Worm (Caenorhabditis elegans) whole organism, L3 larva: ENCODE measurements around the gene F49C12.3.
A peak's percentile ranks its signal among the peaks of the same experiment; 100 is the strongest.

Experiments
- R02D3.7 ChIP-seq: fragments of 150-350 bp; optimal IDR thresholded peaks from 2 replicates; lab custom pipeline; 2014; ENCODE audit warnings: missing biosample characterization, missing genetic modification characterization
- ZK546.5 ChIP-seq: sonication (generic microtip); optimal IDR thresholded peaks from 2 replicates; lab custom pipeline; 2017; ENCODE audit warnings: missing biosample characterization, missing genetic modification characterization
- aly-2 ChIP-seq: fragments of 150-350 bp; optimal IDR thresholded peaks from 2 replicates; lab custom pipeline; 2014; ENCODE audit warnings: missing biosample characterization, missing genetic modification characterization
- ama-1 ChIP-seq: fragments of 150-350 bp; optimal IDR thresholded peaks from 2 replicates; lab custom pipeline; 2018
- ceh-16 ChIP-seq: sonication (generic microtip); optimal IDR thresholded peaks from 2 replicates; lab custom pipeline; 2017; ENCODE audit warnings: missing biosample characterization, missing genetic modification characterization
- ceh-28 ChIP-seq: fragments of 150-350 bp; optimal IDR thresholded peaks from 2 replicates; lab custom pipeline; 2014; ENCODE audit warnings: missing biosample characterization, missing genetic modification reagents, missing genetic modification characterization
- ceh-82 ChIP-seq: fragments of 150-350 bp; optimal IDR thresholded peaks from 2 replicates; lab custom pipeline; 2014; ENCODE audit warnings: missing biosample characterization, missing genetic modification characterization
- ceh-9 ChIP-seq: sonication (generic microtip); optimal IDR thresholded peaks from 2 replicates; lab custom pipeline; 2018; ENCODE audit warnings: missing biosample characterization, missing genetic modification characterization
- daf-12 ChIP-seq: fragments of 150-350 bp; optimal IDR thresholded peaks from 2 replicates; lab custom pipeline; 2014; ENCODE audit warnings: missing biosample characterization, missing genetic modification reagents, missing genetic modification characterization
- egl-27 ChIP-seq: sonication (generic microtip); optimal IDR thresholded peaks from 4 replicates; lab custom pipeline; 2017; ENCODE audit warnings: missing biosample characterization, missing genetic modification reagents, missing genetic modification characterization
- elt-1 ChIP-seq: fragments of 150-350 bp; optimal IDR thresholded peaks from 2 replicates; lab custom pipeline; 2014; ENCODE audit warnings: missing biosample characterization, missing genetic modification characterization
- elt-2 ChIP-seq: sonication (generic microtip); optimal IDR thresholded peaks from 2 replicates; lab custom pipeline; 2016; ENCODE audit warnings: missing genetic modification reagents, mild to moderate bottlenecking, missing genetic modification characterization, missing compliant biosample characterization
- elt-3 ChIP-seq, 3 experiments: fragments of 150-350 bp in 1 of 3; sonication (generic microtip) in 2 of 3; optimal IDR thresholded peaks; 2 replicates in 2 of 3; 4 replicates in 1 of 3; lab custom pipeline; 2014 to 2017; ENCODE audit warnings: missing biosample characterization in 3 of 3, missing genetic modification characterization in 3 of 3
- eor-1 ChIP-seq, 2 experiments: fragments of 150-350 bp; optimal IDR thresholded peaks; 2 replicates each; lab custom pipeline; 2014 to 2018; ENCODE audit warnings: missing biosample characterization in 2 of 2, missing genetic modification characterization in 2 of 2
- fkh-10 ChIP-seq: sonication (generic microtip); optimal IDR thresholded peaks from 2 replicates; lab custom pipeline; 2017; ENCODE audit warnings: missing biosample characterization, missing genetic modification reagents, missing genetic modification characterization
- hmg-11 ChIP-seq: sonication (generic microtip); optimal IDR thresholded peaks from 2 replicates; lab custom pipeline; 2016; ENCODE audit warnings: missing genetic modification characterization, missing compliant biosample characterization
- jun-1 ChIP-seq: fragments of 150-350 bp; optimal IDR thresholded peaks from 2 replicates; lab custom pipeline; 2014; ENCODE audit warnings: missing biosample characterization, missing genetic modification reagents, missing genetic modification characterization
- lin-15B ChIP-seq: fragments of 150-350 bp; optimal IDR thresholded peaks from 2 replicates; lab custom pipeline; 2014; ENCODE audit warnings: missing biosample characterization, missing genetic modification characterization
- lin-39 ChIP-seq: fragments of 150-350 bp; optimal IDR thresholded peaks from 2 replicates; lab custom pipeline; 2018; ENCODE audit warnings: missing biosample characterization, missing genetic modification reagents, missing genetic modification characterization
- lsy-12 ChIP-seq: sonication (generic microtip); optimal IDR thresholded peaks from 2 replicates; lab custom pipeline; 2016; ENCODE audit warnings: mild to moderate bottlenecking, missing genetic modification characterization, missing compliant biosample characterization
- mdl-1 ChIP-seq: fragments of 150-350 bp; optimal IDR thresholded peaks from 2 replicates; lab custom pipeline; 2014; ENCODE audit warnings: missing biosample characterization, missing genetic modification characterization
- mml-1 ChIP-seq: fragments of 150-350 bp; sonication (generic microtip); optimal IDR thresholded peaks from 3 replicates; lab custom pipeline; 2014; ENCODE audit warnings: missing biosample characterization, missing genetic modification characterization
- nfya-1 ChIP-seq: sonication (generic microtip); optimal IDR thresholded peaks from 2 replicates; lab custom pipeline; 2017; ENCODE audit warnings: missing genetic modification characterization, mild to moderate bottlenecking, missing compliant biosample characterization, antibody characterized with exemption, moderate library complexity; ENCODE audit not compliant: insufficient read depth
- nhr-11 ChIP-seq: fragments of 150-350 bp; optimal IDR thresholded peaks from 2 replicates; lab custom pipeline; 2014; ENCODE audit warnings: missing biosample characterization, missing genetic modification characterization
- nhr-12 ChIP-seq: fragments of 150-350 bp; optimal IDR thresholded peaks from 2 replicates; lab custom pipeline; 2014; ENCODE audit warnings: missing biosample characterization, missing genetic modification characterization
- nhr-23 ChIP-seq: fragments of 150-350 bp; optimal IDR thresholded peaks from 2 replicates; lab custom pipeline; 2014; ENCODE audit warnings: missing biosample characterization, missing genetic modification reagents, missing genetic modification characterization
- nhr-25 ChIP-seq: sonication (generic microtip); optimal IDR thresholded peaks from 2 replicates; lab custom pipeline; 2017; ENCODE audit warnings: missing biosample characterization, missing genetic modification characterization
- nhr-28 ChIP-seq: fragments of 150-350 bp; optimal IDR thresholded peaks from 2 replicates; lab custom pipeline; 2014; ENCODE audit warnings: missing biosample characterization, missing genetic modification characterization
- nhr-76 ChIP-seq: fragments of 150-350 bp; sonication (generic microtip); optimal IDR thresholded peaks from 5 replicates; lab custom pipeline; 2014; ENCODE audit warnings: missing biosample characterization, missing genetic modification characterization
- pha-4 ChIP-seq: fragments of 150-350 bp; optimal IDR thresholded peaks from 2 replicates; lab custom pipeline; 2014; ENCODE audit warnings: missing biosample characterization, missing genetic modification reagents, missing genetic modification characterization
- pqm-1 ChIP-seq: fragments of 150-350 bp; optimal IDR thresholded peaks from 2 replicates; lab custom pipeline; 2017; ENCODE audit warnings: missing biosample characterization, missing genetic modification characterization, inconsistent platforms
- sea-2 ChIP-seq: fragments of 150-350 bp; sonication (generic microtip); optimal IDR thresholded peaks from 4 replicates; lab custom pipeline; 2014; ENCODE audit warnings: missing biosample characterization, missing genetic modification reagents, missing genetic modification characterization
- skn-1 ChIP-seq: fragments of 150-350 bp; optimal IDR thresholded peaks from 2 replicates; lab custom pipeline; 2014; ENCODE audit warnings: missing biosample characterization, missing genetic modification characterization
- snpc-4 ChIP-seq: fragments of 150-350 bp; optimal IDR thresholded peaks from 2 replicates; lab custom pipeline; 2014; ENCODE audit warnings: missing biosample characterization, missing genetic modification characterization
- tbx-2 ChIP-seq: sonication (generic microtip); optimal IDR thresholded peaks from 2 replicates; lab custom pipeline; 2016; ENCODE audit warnings: mild to moderate bottlenecking, missing genetic modification characterization, missing compliant biosample characterization
- unc-62 ChIP-seq: fragments of 150-350 bp; sonication (generic microtip); optimal IDR thresholded peaks from 4 replicates; lab custom pipeline; 2014; ENCODE audit warnings: missing biosample characterization, missing genetic modification reagents, missing genetic modification characterization
- zag-1 ChIP-seq: fragments of 150-350 bp; optimal IDR thresholded peaks from 2 replicates; lab custom pipeline; 2014; ENCODE audit warnings: missing biosample characterization, missing genetic modification characterization
- ztf-11 ChIP-seq: fragments of 150-350 bp; optimal IDR thresholded peaks from 2 replicates; lab custom pipeline; 2014; ENCODE audit warnings: missing biosample characterization, missing genetic modification characterization
- ztf-4 ChIP-seq: fragments of 150-350 bp; optimal IDR thresholded peaks from 2 replicates; lab custom pipeline; 2014; ENCODE audit warnings: missing biosample characterization, missing genetic modification characterization

The F49C12.3 gene

ce11 chrIV:9318147-9318546 is 17.9 kb downstream of the F49C12.3 start:
- TF ChIP-seq nhr-28 (tag; lab: Kevin White, UChicago) (no peak), nhr-23 (tag; lab: Kevin White, UChicago) (no peak), eor-1 (tag; optimal IDR thresholded peaks at IDR 0.05; lab: Kevin White, UChicago) (no peak), fkh-10 (GFP tag; lab: Kevin White, UChicago) (no peak), aly-2 (tag; lab: Kevin White, UChicago) (no peak), nhr-25 (tag; lab: Kevin White, UChicago) (no peak), elt-3 (tag; optimal IDR thresholded peaks at IDR 0.05; lab: Kevin White, UChicago) (no peak), unc-62 (GFP tag; lab: Kevin White, UChicago) (no peak)

DNA sequence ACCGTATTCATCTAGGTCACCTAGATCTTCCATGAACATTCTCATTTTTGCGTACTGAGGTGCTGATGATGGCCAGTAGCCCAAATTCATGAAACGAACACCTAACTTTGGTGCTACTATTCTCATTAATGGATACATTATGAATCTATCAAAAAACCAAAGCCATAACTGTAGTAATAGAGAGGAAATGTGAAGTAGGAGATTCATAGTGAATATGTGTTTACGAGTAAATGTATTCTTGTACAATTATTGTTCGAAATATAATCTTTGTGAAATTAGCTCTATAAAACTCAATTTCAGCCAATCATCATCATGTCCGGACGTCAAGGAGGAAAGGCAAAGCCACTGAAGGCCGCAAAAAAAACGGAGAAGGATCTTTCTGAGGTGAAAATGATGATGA is 18.9 kb downstream of the F49C12.3 start, which contains the start of the genes F49C12.11 and nemt-1:
F49C12.11 (plus strand) TSS at position 301 of the 400 bp plus-strand sequence.
nemt-1 (minus strand) TSS at position 360 of the 400 bp plus-strand sequence.
- TF ChIP-seq nhr-28 (tag; lab: Kevin White, UChicago) = no peak
- TF ChIP-seq ceh-82 (tag; lab: Kevin White, UChicago) = no peak
- TF ChIP-seq lsy-12 = no peak
- no peak for TF ChIP-seq mml-1 (tag; lab: Kevin White, UChicago)
- TF ChIP-seq R02D3.7 = no peak
- no peak for TF ChIP-seq eor-1 (tag; optimal IDR thresholded peaks at IDR 0.05; lab: Kevin White, UChicago)
- TF ChIP-seq, all 47 proteins: peak for 0

ce11 chrIV:9320023-9320422 is 19.8 kb downstream of the F49C12.3 start:
- TF ChIP-seq ceh-28 (tag; lab: Kevin White, UChicago) (no peak), lin-39 (tag; lab: Kevin White, UChicago) (no peak), nfya-1 (tag; lab: Kevin White, UChicago) (no peak), ama-1 (no peak), lin-15B (tag; lab: Kevin White, UChicago) (no peak), ceh-16 (no peak), zag-1 (tag; lab: Kevin White, UChicago) (no peak), mdl-1 (no peak), snpc-4 (no peak), tbx-2 (tag; lab: Kevin White, UChicago) (no peak), unc-62 (GFP tag; lab: Kevin White, UChicago) (no peak), nhr-12 (tag; lab: Kevin White, UChicago) (no peak), ztf-11 (no peak), eor-1 (tag; optimal IDR thresholded peaks at IDR 0.05; lab: Kevin White, UChicago) (no peak), elt-2 (tag; lab: Kevin White, UChicago) (no peak)

ce11 chrIV:9321039-9321851 is 21.0 kb downstream of the F49C12.3 start, which contains the start of the genes F49C12.12 and vha-17:
F49C12.12 (minus strand) TSS chrIV:9321089.
vha-17 (plus strand) TSS chrIV:9321801.
- TF ChIP-seq sea-2 (GFP tag; lab: Kevin White, UChicago) = no peak
- TF ChIP-seq snpc-4 = peak; percentile 29
- TF ChIP-seq nfya-1 (tag; lab: Kevin White, UChicago) = peak; percentile 54
- no peak for TF ChIP-seq daf-12 (tag; lab: Kevin White, UChicago)
- no peak for TF ChIP-seq egl-27 (tag; lab: Kevin White, UChicago)
- no peak for TF ChIP-seq nhr-76 (tag; lab: Kevin White, UChicago)
- TF ChIP-seq jun-1 (tag; lab: Kevin White, UChicago) = peak; percentile 1
- TF ChIP-seq nhr-11 (tag; lab: Kevin White, UChicago) = no peak
- TF ChIP-seq nhr-25 (tag; lab: Kevin White, UChicago) = no peak
- no peak for TF ChIP-seq R02D3.7
- TF ChIP-seq elt-1 = no peak
- TF ChIP-seq nhr-23 (tag; lab: Kevin White, UChicago) = peak; percentile 9
- TF ChIP-seq elt-3 (tag; optimal IDR thresholded peaks at IDR 0.05; lab: Kevin White, UChicago) = no peak
- TF ChIP-seq ceh-9 = no peak
- TF ChIP-seq ztf-4 (tag; lab: Kevin White, UChicago) = no peak
- TF ChIP-seq pha-4 (tag; lab: Kevin White, UChicago) = peak; percentile 22
- peak; percentile 38 for TF ChIP-seq ceh-28 (tag; lab: Kevin White, UChicago)
- TF ChIP-seq nhr-12 (tag; lab: Kevin White, UChicago) = no peak
- peak; percentile 9 for TF ChIP-seq lin-15B (tag; lab: Kevin White, UChicago)
- TF ChIP-seq ceh-82 (tag; lab: Kevin White, UChicago) = no peak
- TF ChIP-seq ZK546.5 (tag; lab: Kevin White, UChicago) = no peak
- TF ChIP-seq hmg-11 (tag; lab: Kevin White, UChicago) = peak; percentile 0
- TF ChIP-seq pqm-1 (tag; lab: Kevin White, UChicago) = no peak
- TF ChIP-seq elt-2 (tag; lab: Kevin White, UChicago) = peak; percentile 43
- TF ChIP-seq skn-1 = peak; percentile 5
